Worm (Caenorhabditis elegans) whole organism, young adult: ENCODE measurements around the gene C53D6.7.
A peak's percentile ranks its signal among the peaks of the same experiment; 100 is the strongest.

Source experiments
- B0019.2 ChIP-seq: fragments of 200-800 bp; sonication (Bioruptor generic); conservative IDR thresholded peaks from 2 replicates; pipeline ENCODE4 v1.3.6; 2022; ENCODE audit warnings: missing genetic modification reagents, missing genetic modification characterization, missing compliant biosample characterization
- B0035.1 ChIP-seq: sonication (generic microtip); optimal IDR thresholded peaks from 2 replicates; lab custom pipeline; 2016; ENCODE audit warnings: missing genetic modification characterization, mild to moderate bottlenecking, missing compliant biosample characterization, missing genotype, missing genetic modification reagents
- B0261.1 ChIP-seq: sonication (generic microtip); optimal IDR thresholded peaks from 2 replicates; lab custom pipeline; 2016; ENCODE audit warnings: mild to moderate bottlenecking, missing genetic modification characterization, moderate library complexity, missing compliant biosample characterization
- F37B4.10 ChIP-seq: fragments of 200-800 bp; sonication (Bioruptor generic); IDR thresholded peaks from 2 replicates; pipeline ENCODE4 v1.3.6; 2022; ENCODE audit warnings: missing genetic modification characterization, missing compliant biosample characterization
- F39B2.1 ChIP-seq: fragments of 200-800 bp; sonication (Bioruptor generic); IDR thresholded peaks from 2 replicates; pipeline ENCODE4 v1.3.6; 2022; ENCODE audit warnings: missing genetic modification reagents, missing genetic modification characterization, missing compliant biosample characterization
- F52B5.7 ChIP-seq: sonication (generic microtip); optimal IDR thresholded peaks from 2 replicates; lab custom pipeline; 2016; ENCODE audit warnings: mild to moderate bottlenecking, missing genetic modification characterization, missing compliant biosample characterization
- F55B11.4 ChIP-seq: sonication (generic microtip); optimal IDR thresholded peaks from 2 replicates; lab custom pipeline; 2016; ENCODE audit warnings: missing compliant biosample characterization, missing genetic modification characterization, borderline replicate concordance; ENCODE audit not compliant: insufficient read depth
- F57A8.1 ChIP-seq: fragments of 200-800 bp; sonication (Bioruptor generic); optimal IDR thresholded peaks from 2 replicates; lab custom pipeline; 2018; ENCODE audit warnings: mild to moderate bottlenecking, missing genetic modification characterization, moderate library complexity, missing compliant biosample characterization
- K12H6.12 ChIP-seq: fragments of 200-800 bp; sonication (Bioruptor generic); optimal IDR thresholded peaks from 2 replicates; lab custom pipeline; 2018; ENCODE audit warnings: mild to moderate bottlenecking, missing genetic modification characterization, missing compliant biosample characterization
- T07F8.4 ChIP-seq: sonication (generic microtip); optimal IDR thresholded peaks from 2 replicates; lab custom pipeline; 2016; ENCODE audit warnings: mild to moderate bottlenecking, missing genetic modification characterization, moderate library complexity, missing compliant biosample characterization
- Y53F4B.3 ChIP-seq: fragments of 200-800 bp; sonication (Bioruptor generic); IDR thresholded peaks from 2 replicates; pipeline ENCODE4 v1.3.6; 2022; ENCODE audit warnings: missing genetic modification reagents, missing genetic modification characterization, missing compliant biosample characterization
- Y53G8AR.9 ChIP-seq: fragments of 200-800 bp; sonication (Bioruptor generic); conservative IDR thresholded peaks from 2 replicates; pipeline ENCODE4 v1.3.6; 2022; ENCODE audit warnings: missing genetic modification reagents, missing genetic modification characterization, missing compliant biosample characterization
- Y67H2A.10 ChIP-seq: fragments of 200-800 bp; sonication (Bioruptor generic); conservative IDR thresholded peaks from 2 replicates; pipeline ENCODE4 v1.3.6; 2022; ENCODE audit warnings: missing genetic modification reagents, missing genetic modification characterization, missing compliant biosample characterization
- akir-1 ChIP-seq: fragments of 200-800 bp; sonication (Bioruptor generic); optimal IDR thresholded peaks from 2 replicates; lab custom pipeline; 2018; ENCODE audit warnings: mild to moderate bottlenecking, missing genetic modification characterization, moderate library complexity, missing compliant biosample characterization
- ama-1 ChIP-seq, 3 experiments: fragments of 150-350 bp in 1 of 3; sonication (generic microtip) in 2 of 3; optimal IDR thresholded peaks; 2 replicates each; lab custom pipeline; 2014 to 2018; ENCODE audit warnings: missing biosample characterization in 2 of 3, missing genetic modification characterization in 2 of 3, missing genetic modification reagents in 2 of 3
- attf-3 ChIP-seq: fragments of 200-800 bp; sonication (Bioruptor generic); conservative IDR thresholded peaks from 2 replicates; pipeline ENCODE4 v1.3.6; 2022; ENCODE audit warnings: missing genetic modification reagents, missing genetic modification characterization, missing compliant biosample characterization
- bed-1 ChIP-seq: fragments of 200-800 bp; sonication (Bioruptor generic); IDR thresholded peaks from 2 replicates; pipeline ENCODE4 v1.3.6; 2022; ENCODE audit warnings: missing genetic modification reagents, missing genetic modification characterization, missing compliant biosample characterization
- cebp-1 ChIP-seq, 2 experiments: fragments of 200-800 bp in 1 of 2; sonication (Bioruptor generic) in 1 of 2; sonication (generic microtip) in 1 of 2; IDR thresholded peaks in 1 of 2; optimal IDR thresholded peaks in 1 of 2; 2 replicates each; pipeline versions ENCODE4 v1.3.6 to Lab custom; 2017 to 2022; ENCODE audit warnings: missing compliant biosample characterization in 2 of 2, missing genetic modification characterization in 2 of 2, mild to moderate bottlenecking in 1 of 2, missing genetic modification reagents in 1 of 2, moderate library complexity in 1 of 2
- ceh-27 ChIP-seq: fragments of 200-800 bp; sonication (Bioruptor generic); optimal IDR thresholded peaks from 2 replicates; lab custom pipeline; 2018; ENCODE audit warnings: mild to moderate bottlenecking, missing genetic modification characterization, moderate library complexity, missing compliant biosample characterization
- ceh-40 ChIP-seq: fragments of 200-800 bp; sonication (Bioruptor generic); IDR thresholded peaks from 2 replicates; pipeline ENCODE4 v1.3.6; 2022; ENCODE audit warnings: missing genetic modification characterization, missing compliant biosample characterization
- ceh-91 ChIP-seq: fragments of 200-800 bp; sonication (Bioruptor generic); IDR thresholded peaks from 2 replicates; pipeline ENCODE4 v1.3.6; 2022; ENCODE audit warnings: missing genetic modification reagents, missing genetic modification characterization, missing compliant biosample characterization
- dpff-1 ChIP-seq: sonication (generic microtip); optimal IDR thresholded peaks from 2 replicates; lab custom pipeline; 2017; ENCODE audit warnings: mild to moderate bottlenecking, missing genetic modification characterization, missing compliant biosample characterization
- egl-18 ChIP-seq: fragments of 200-800 bp; sonication (Bioruptor generic); IDR thresholded peaks from 2 replicates; pipeline ENCODE4 v1.3.6; 2022; ENCODE audit warnings: missing genetic modification reagents, missing genetic modification characterization, missing compliant biosample characterization
- egrh-3 ChIP-seq: fragments of 200-800 bp; sonication (Bioruptor generic); IDR thresholded peaks from 2 replicates; pipeline ENCODE4 v1.3.6; 2022; ENCODE audit warnings: missing genetic modification reagents, missing genetic modification characterization, missing compliant biosample characterization
- ekl-4 ChIP-seq: fragments of 200-800 bp; sonication (Bioruptor generic); IDR thresholded peaks from 2 replicates; pipeline ENCODE4 v1.3.6; 2022; ENCODE audit warnings: missing genetic modification reagents, missing genetic modification characterization, missing compliant biosample characterization
- ets-4 ChIP-seq: fragments of 200-800 bp; sonication (Bioruptor generic); optimal IDR thresholded peaks from 2 replicates; lab custom pipeline; 2018; ENCODE audit warnings: mild to moderate bottlenecking, missing genetic modification characterization, missing compliant biosample characterization
- him-1 ChIP-seq: sonication (generic microtip); optimal IDR thresholded peaks from 2 replicates; lab custom pipeline; 2016; ENCODE audit warnings: missing genotype, missing genetic modification reagents, missing genetic modification characterization, missing compliant biosample characterization
- hmg-1.2 ChIP-seq: fragments of 200-800 bp; sonication (Bioruptor generic); IDR thresholded peaks from 2 replicates; pipeline ENCODE4 v1.3.6; 2022; ENCODE audit warnings: missing genetic modification reagents, missing genetic modification characterization, missing compliant biosample characterization
- let-526 ChIP-seq: fragments of 200-800 bp; sonication (Bioruptor generic); IDR thresholded peaks from 2 replicates; pipeline ENCODE4 v1.3.6; 2022; ENCODE audit warnings: missing genetic modification reagents, missing genetic modification characterization, missing compliant biosample characterization
- lin-40 ChIP-seq: sonication (generic microtip); optimal IDR thresholded peaks from 2 replicates; lab custom pipeline; 2016; ENCODE audit warnings: missing genetic modification characterization, mild to moderate bottlenecking, missing compliant biosample characterization, missing genotype, missing genetic modification reagents
- mes-4 ChIP-seq: sonication (generic microtip); optimal IDR thresholded peaks from 2 replicates; lab custom pipeline; 2016; ENCODE audit warnings: missing genotype, missing genetic modification characterization, missing compliant biosample characterization
- nfya-1 ChIP-seq: sonication (generic microtip); optimal IDR thresholded peaks from 2 replicates; lab custom pipeline; 2017; ENCODE audit warnings: antibody characterized with exemption, missing compliant biosample characterization, missing genetic modification characterization, borderline replicate concordance; ENCODE audit not compliant: insufficient read depth
- nfya-2 ChIP-seq: fragments of 200-800 bp; sonication (Bioruptor generic); IDR thresholded peaks from 2 replicates; pipeline ENCODE4 v1.3.6; 2022; ENCODE audit warnings: missing genetic modification reagents, missing genetic modification characterization, missing compliant biosample characterization
- nfyb-1 ChIP-seq: fragments of 200-800 bp; sonication (Bioruptor generic); IDR thresholded peaks from 2 replicates; pipeline ENCODE4 v1.3.6; 2022; ENCODE audit warnings: missing genetic modification reagents, missing genetic modification characterization, missing compliant biosample characterization
- pha-4 ChIP-seq: fragments of 150-350 bp; sonication (generic microtip); optimal IDR thresholded peaks from 2 replicates; lab custom pipeline; 2014; ENCODE audit warnings: missing biosample characterization, missing genetic modification reagents, missing genetic modification characterization
- repo-1 ChIP-seq: sonication (generic microtip); optimal IDR thresholded peaks from 2 replicates; lab custom pipeline; 2017; ENCODE audit warnings: mild to moderate bottlenecking, missing genetic modification characterization, missing compliant biosample characterization
- sdz-38 ChIP-seq: sonication (generic microtip); optimal IDR thresholded peaks from 2 replicates; lab custom pipeline; 2016; ENCODE audit warnings: missing genotype, missing genetic modification characterization, missing compliant biosample characterization
- snpc-1.1 ChIP-seq: sonication (generic microtip); optimal IDR thresholded peaks from 2 replicates; lab custom pipeline; 2017; ENCODE audit warnings: missing genetic modification characterization, mild to moderate bottlenecking, missing compliant biosample characterization, antibody characterized with exemption, moderate library complexity, missing genotype, missing genetic modification reagents; ENCODE audit not compliant: insufficient read depth
- snpc-3.4 ChIP-seq: sonication (generic microtip); optimal IDR thresholded peaks from 2 replicates; lab custom pipeline; 2017; ENCODE audit warnings: missing genetic modification characterization, mild to moderate bottlenecking, missing compliant biosample characterization, antibody characterized with exemption, moderate library complexity, missing genotype, missing genetic modification reagents
- sptf-2 ChIP-seq: fragments of 200-800 bp; sonication (Bioruptor generic); optimal IDR thresholded peaks from 2 replicates; lab custom pipeline; 2018; ENCODE audit warnings: mild to moderate bottlenecking, missing genetic modification characterization, missing compliant biosample characterization
- tbp1 ChIP-seq: fragments of 200-800 bp; sonication (Bioruptor generic); optimal IDR thresholded peaks from 2 replicates; lab custom pipeline; 2018; ENCODE audit warnings: mild to moderate bottlenecking, missing genetic modification characterization, missing compliant biosample characterization
- zfh-2 ChIP-seq: fragments of 200-800 bp; sonication (Bioruptor generic); conservative IDR thresholded peaks from 2 replicates; pipeline ENCODE4 v1.3.6; 2022; ENCODE audit warnings: missing genetic modification reagents, missing genetic modification characterization, missing compliant biosample characterization
- zim-3 ChIP-seq: sonication (generic microtip); optimal IDR thresholded peaks from 2 replicates; lab custom pipeline; 2017; ENCODE audit warnings: mild to moderate bottlenecking, missing genetic modification characterization, moderate library complexity, missing compliant biosample characterization
- ztf-18 ChIP-seq: sonication (generic microtip); optimal IDR thresholded peaks from 2 replicates; lab custom pipeline; 2016; ENCODE audit warnings: missing genotype, mild to moderate bottlenecking, missing genetic modification characterization, missing compliant biosample characterization
- ztf-26 ChIP-seq: sonication (generic microtip); optimal IDR thresholded peaks from 2 replicates; lab custom pipeline; 2017; ENCODE audit warnings: missing genetic modification characterization, missing compliant biosample characterization
- ztf-28 ChIP-seq: fragments of 200-800 bp; sonication (Bioruptor generic); IDR thresholded peaks from 2 replicates; pipeline ENCODE4 v1.3.6; 2022; ENCODE audit warnings: missing genetic modification reagents, missing genetic modification characterization, missing compliant biosample characterization
- ztf-3 ChIP-seq: fragments of 200-800 bp; sonication (Bioruptor generic); optimal IDR thresholded peaks from 2 replicates; lab custom pipeline; 2018; ENCODE audit warnings: mild to moderate bottlenecking, missing genetic modification characterization, missing compliant biosample characterization

C53D6.7 gene

DNA sequence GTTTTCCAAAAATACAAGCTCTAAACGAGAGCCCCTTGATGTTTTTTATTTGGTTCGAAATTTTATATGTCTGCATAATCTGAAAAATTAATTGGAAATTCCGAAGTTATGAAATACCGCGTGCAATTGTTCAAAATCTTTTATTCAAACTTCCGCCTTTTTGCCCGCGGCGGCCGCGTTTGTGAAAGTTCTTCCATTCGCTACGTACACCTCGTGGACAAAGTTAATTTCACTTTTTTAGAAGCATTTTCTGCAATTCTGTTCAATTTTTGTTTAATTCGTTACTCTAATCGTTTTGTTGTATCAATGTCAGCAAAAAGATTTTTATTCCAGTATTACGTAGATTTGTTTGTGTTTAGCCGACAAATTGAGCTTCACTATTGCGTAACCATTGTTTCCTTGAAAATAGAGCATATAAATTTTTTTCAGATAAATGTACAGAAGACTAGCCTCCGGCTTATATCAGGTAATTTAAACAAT, 37.3 kb upstream of the C53D6.7 start, which contains the start of gene mppb-1 (continued):
- TF ChIP-seq ama-1 (optimal IDR thresholded peaks at IDR 0.05; lab: Kevin White, UChicago): no peak
- no peak for TF ChIP-seq ama-1 (GFP tag; optimal IDR thresholded peaks at IDR 0.05; lab: Kevin White, UChicago)
- TF ChIP-seq ztf-18 (tag; lab: Kevin White, UChicago): no peak
- TF ChIP-seq mes-4 (tag; lab: Kevin White, UChicago): no peak
- peak; percentile 33 for TF ChIP-seq F52B5.7 (tag; lab: Kevin White, UChicago)
- TF ChIP-seq ztf-26: no peak
- no peak for TF ChIP-seq F57A8.1 (GFP tag; lab: Kevin White, UChicago)
- no peak for TF ChIP-seq pha-4 (tag; lab: Kevin White, UChicago)
- no peak for TF ChIP-seq dpff-1 (tag; lab: Kevin White, UChicago)
- no peak for TF ChIP-seq ztf-3 (GFP tag; lab: Kevin White, UChicago)
- 0 out of 2 replicates have a peak, but pooled peaks have one; percentile 30 for TF ChIP-seq ceh-91 (GFP tag; lab: Robert Waterston, UW)
- TF ChIP-seq zfh-2 (GFP tag; lab: Robert Waterston, UW): no peak
- peak; percentile 89 for TF ChIP-seq ztf-28
- TF ChIP-seq B0035.1 (tag; lab: Kevin White, UChicago): no peak
- TF ChIP-seq him-1 (tag; lab: Kevin White, UChicago): no peak
- no peak for TF ChIP-seq F55B11.4 (tag; lab: Kevin White, UChicago)
- TF ChIP-seq repo-1 (tag; lab: Kevin White, UChicago): no peak
- TF ChIP-seq egl-18 (GFP tag; lab: Robert Waterston, UW): no peak
- TF ChIP-seq attf-3 (GFP tag; lab: Robert Waterston, UW): peak; percentile 75
- peak; percentile 28 for TF ChIP-seq snpc-3.4 (tag; lab: Kevin White, UChicago)
- TF ChIP-seq ekl-4: peak; percentile 51
- no peak for TF ChIP-seq nfya-1
- peak; percentile 46 for TF ChIP-seq akir-1
- TF ChIP-seq lin-40 (tag; lab: Kevin White, UChicago): peak; percentile 59
- 0 out of 2 replicates have a peak, but pooled peaks have one; percentile 62 for TF ChIP-seq let-526
- peak; percentile 13; the same call in 1 of the 2 replicates for TF ChIP-seq Y67H2A.10 (GFP tag; lab: Robert Waterston, UW)
- TF ChIP-seq tbp1 (GFP tag; lab: Kevin White, UChicago): peak; percentile 58
- TF ChIP-seq K12H6.12 (tag; lab: Kevin White, UChicago): peak; percentile 57
- TF ChIP-seq snpc-1.1 (tag; lab: Kevin White, UChicago): no peak
- peak; percentile 25; the same call in 1 of the 2 replicates for TF ChIP-seq hmg-1.2 (GFP tag; lab: Robert Waterston, UW)
- TF ChIP-seq F37B4.10 (GFP tag; lab: Robert Waterston, UW): no peak
- no peak for TF ChIP-seq F39B2.1 (GFP tag; lab: Robert Waterston, UW)
- no peak for TF ChIP-seq T07F8.4 (tag; lab: Kevin White, UChicago)
- TF ChIP-seq Y53F4B.3 (GFP tag; lab: Robert Waterston, UW): no peak
- 0 out of 2 replicates have a peak, but pooled peaks have one; percentile 38 for TF ChIP-seq B0019.2 (GFP tag; lab: Robert Waterston, UW)
- TF ChIP-seq Y53G8AR.9 (GFP tag; lab: Robert Waterston, UW): no peak
- TF ChIP-seq nfyb-1: 0 out of 2 replicates have a peak, but pooled peaks have one; percentile 39
- no peak for TF ChIP-seq egrh-3
- TF ChIP-seq ceh-27 (GFP tag; lab: Kevin White, UChicago): peak; percentile 84
- TF ChIP-seq sdz-38: no peak
- TF ChIP-seq ceh-40 (GFP tag; lab: Robert Waterston, UW): no peak
- peak; percentile 80 for TF ChIP-seq cebp-1 (GFP tag; IDR thresholded peaks at IDR 0.05; lab: Robert Waterston, UW)
- TF ChIP-seq cebp-1 (tag; optimal IDR thresholded peaks at IDR 0.05; lab: Kevin White, UChicago): peak; percentile 89
- TF ChIP-seq B0261.1 (tag; lab: Kevin White, UChicago): peak; percentile 20
- TF ChIP-seq ets-4 (GFP tag; lab: Kevin White, UChicago): no peak
- no peak for TF ChIP-seq nfya-2 (GFP tag; lab: Robert Waterston, UW)
- TF ChIP-seq zim-3 (tag; lab: Kevin White, UChicago): peak; percentile 44
- 0 out of 2 replicates have a peak, but pooled peaks have one; percentile 21 for TF ChIP-seq bed-1 (GFP tag; lab: Robert Waterston, UW)
- no peak for TF ChIP-seq sptf-2 (GFP tag; lab: Kevin White, UChicago)
